Worm (Caenorhabditis elegans) whole organism, L3 larva: ENCODE results near the gene pfd-2.

ENCODE experiments used
- ZK546.5 ChIP-seq: sonication (generic microtip); optimal IDR thresholded peaks from 2 replicates; lab custom pipeline; 2017; ENCODE audit warnings: missing biosample characterization, missing genetic modification characterization
- aly-2 ChIP-seq: fragments of 150-350 bp; optimal IDR thresholded peaks from 2 replicates; lab custom pipeline; 2014; ENCODE audit warnings: missing biosample characterization, missing genetic modification characterization
- ceh-16 ChIP-seq: sonication (generic microtip); optimal IDR thresholded peaks from 2 replicates; lab custom pipeline; 2017; ENCODE audit warnings: missing biosample characterization, missing genetic modification characterization
- ceh-28 ChIP-seq: fragments of 150-350 bp; optimal IDR thresholded peaks from 2 replicates; lab custom pipeline; 2014; ENCODE audit warnings: missing biosample characterization, missing genetic modification reagents, missing genetic modification characterization
- ceh-9 ChIP-seq: sonication (generic microtip); optimal IDR thresholded peaks from 2 replicates; lab custom pipeline; 2018; ENCODE audit warnings: missing biosample characterization, missing genetic modification characterization
- daf-12 ChIP-seq: fragments of 150-350 bp; optimal IDR thresholded peaks from 2 replicates; lab custom pipeline; 2014; ENCODE audit warnings: missing biosample characterization, missing genetic modification reagents, missing genetic modification characterization
- egl-27 ChIP-seq: sonication (generic microtip); optimal IDR thresholded peaks from 4 replicates; lab custom pipeline; 2017; ENCODE audit warnings: missing biosample characterization, missing genetic modification reagents, missing genetic modification characterization
- elt-1 ChIP-seq: fragments of 150-350 bp; optimal IDR thresholded peaks from 2 replicates; lab custom pipeline; 2014; ENCODE audit warnings: missing biosample characterization, missing genetic modification characterization
- elt-2 ChIP-seq: sonication (generic microtip); optimal IDR thresholded peaks from 2 replicates; lab custom pipeline; 2016; ENCODE audit warnings: missing genetic modification reagents, mild to moderate bottlenecking, missing genetic modification characterization, missing compliant biosample characterization
- elt-3 ChIP-seq, 3 experiments: fragments of 150-350 bp in 1 of 3; sonication (generic microtip) in 2 of 3; optimal IDR thresholded peaks; 2 replicates in 2 of 3; 4 replicates in 1 of 3; lab custom pipeline; 2014 to 2017; ENCODE audit warnings: missing biosample characterization in 3 of 3, missing genetic modification characterization in 3 of 3
- fkh-10 ChIP-seq: sonication (generic microtip); optimal IDR thresholded peaks from 2 replicates; lab custom pipeline; 2017; ENCODE audit warnings: missing biosample characterization, missing genetic modification reagents, missing genetic modification characterization
- jun-1 ChIP-seq: fragments of 150-350 bp; optimal IDR thresholded peaks from 2 replicates; lab custom pipeline; 2014; ENCODE audit warnings: missing biosample characterization, missing genetic modification reagents, missing genetic modification characterization
- lin-15B ChIP-seq: fragments of 150-350 bp; optimal IDR thresholded peaks from 2 replicates; lab custom pipeline; 2014; ENCODE audit warnings: missing biosample characterization, missing genetic modification characterization
- lin-39 ChIP-seq: fragments of 150-350 bp; optimal IDR thresholded peaks from 2 replicates; lab custom pipeline; 2018; ENCODE audit warnings: missing biosample characterization, missing genetic modification reagents, missing genetic modification characterization
- lsy-12 ChIP-seq: sonication (generic microtip); optimal IDR thresholded peaks from 2 replicates; lab custom pipeline; 2016; ENCODE audit warnings: mild to moderate bottlenecking, missing genetic modification characterization, missing compliant biosample characterization
- mdl-1 ChIP-seq: fragments of 150-350 bp; optimal IDR thresholded peaks from 2 replicates; lab custom pipeline; 2014; ENCODE audit warnings: missing biosample characterization, missing genetic modification characterization
- mml-1 ChIP-seq: fragments of 150-350 bp; sonication (generic microtip); optimal IDR thresholded peaks from 3 replicates; lab custom pipeline; 2014; ENCODE audit warnings: missing biosample characterization, missing genetic modification characterization
- nfya-1 ChIP-seq: sonication (generic microtip); optimal IDR thresholded peaks from 2 replicates; lab custom pipeline; 2017; ENCODE audit warnings: missing genetic modification characterization, mild to moderate bottlenecking, missing compliant biosample characterization, antibody characterized with exemption, moderate library complexity; ENCODE audit not compliant: insufficient read depth
- nhr-12 ChIP-seq: fragments of 150-350 bp; optimal IDR thresholded peaks from 2 replicates; lab custom pipeline; 2014; ENCODE audit warnings: missing biosample characterization, missing genetic modification characterization
- nhr-23 ChIP-seq: fragments of 150-350 bp; optimal IDR thresholded peaks from 2 replicates; lab custom pipeline; 2014; ENCODE audit warnings: missing biosample characterization, missing genetic modification reagents, missing genetic modification characterization
- nhr-25 ChIP-seq: sonication (generic microtip); optimal IDR thresholded peaks from 2 replicates; lab custom pipeline; 2017; ENCODE audit warnings: missing biosample characterization, missing genetic modification characterization
- nhr-67 ChIP-seq: fragments of 150-350 bp; optimal IDR thresholded peaks from 2 replicates; lab custom pipeline; 2014; ENCODE audit warnings: missing biosample characterization, missing genetic modification characterization
- nhr-77 ChIP-seq: fragments of 150-350 bp; optimal IDR thresholded peaks from 2 replicates; lab custom pipeline; 2014; ENCODE audit warnings: missing biosample characterization, missing genetic modification characterization
- pha-4 ChIP-seq: fragments of 150-350 bp; optimal IDR thresholded peaks from 2 replicates; lab custom pipeline; 2014; ENCODE audit warnings: missing biosample characterization, missing genetic modification reagents, missing genetic modification characterization
- pqm-1 ChIP-seq: fragments of 150-350 bp; optimal IDR thresholded peaks from 2 replicates; lab custom pipeline; 2017; ENCODE audit warnings: missing biosample characterization, missing genetic modification characterization, inconsistent platforms
- sea-2 ChIP-seq: fragments of 150-350 bp; sonication (generic microtip); optimal IDR thresholded peaks from 4 replicates; lab custom pipeline; 2014; ENCODE audit warnings: missing biosample characterization, missing genetic modification reagents, missing genetic modification characterization
- unc-39 ChIP-seq: sonication (generic microtip); optimal IDR thresholded peaks from 4 replicates; lab custom pipeline; 2017; ENCODE audit warnings: missing biosample characterization, missing genetic modification characterization
- unc-62 ChIP-seq: fragments of 150-350 bp; sonication (generic microtip); optimal IDR thresholded peaks from 4 replicates; lab custom pipeline; 2014; ENCODE audit warnings: missing biosample characterization, missing genetic modification reagents, missing genetic modification characterization
- ztf-11 ChIP-seq: fragments of 150-350 bp; optimal IDR thresholded peaks from 2 replicates; lab custom pipeline; 2014; ENCODE audit warnings: missing biosample characterization, missing genetic modification characterization
- ztf-4 ChIP-seq: fragments of 150-350 bp; optimal IDR thresholded peaks from 2 replicates; lab custom pipeline; 2014; ENCODE audit warnings: missing biosample characterization, missing genetic modification characterization

pfd-2 gene

ce11 chrII:4286921-4287320 is 39.6 kb upstream of the pfd-2 start:
- TF ChIP-seq lin-15B, result no peak
- peak; percentile 89 for TF ChIP-seq nfya-1 (tag; lab: Kevin White, UChicago)
- TF ChIP-seq pqm-1 (tag; lab: Kevin White, UChicago), result no peak
- TF ChIP-seq, all 47 proteins: peak for 1

ce11 chrII:4288111-4288510 is 38.4 kb upstream of the pfd-2 start, which contains the start of gene C01F1.6:
Gene C01F1.6 (minus strand): TSS chrII:4288211.
- TF ChIP-seq egl-27 (no peak), ceh-28 (tag; lab: Kevin White, UChicago) (no peak), daf-12 (tag; lab: Kevin White, UChicago) (no peak), ZK546.5 (tag; lab: Kevin White, UChicago) (no peak), unc-39 (tag; lab: Kevin White, UChicago) (no peak), jun-1 (no peak), lsy-12 (no peak), lin-39 (no peak), nhr-67 (tag; lab: Kevin White, UChicago) (no peak), ztf-4 (tag; lab: Kevin White, UChicago) (no peak), nhr-25 (no peak), pha-4 (tag; lab: Kevin White, UChicago) (no peak)

- TF ChIP-seq lin-15B (no peak), sea-2 (GFP tag; lab: Kevin White, UChicago) (no peak), elt-2 (tag; lab: Kevin White, UChicago) (peak; percentile 48), pqm-1 (tag; lab: Kevin White, UChicago) (peak; percentile 43), elt-1 (peak; percentile 24), pha-4 (tag; lab: Kevin White, UChicago) (no peak), fkh-10 (GFP tag; lab: Kevin White, UChicago) (no peak), ceh-16 (tag; lab: Kevin White, UChicago) (no peak), jun-1 (no peak), mml-1 (tag; lab: Kevin White, UChicago) (no peak), ceh-9 (tag; lab: Kevin White, UChicago) (no peak), ztf-11 (no peak), nhr-77 (tag; lab: Kevin White, UChicago) (no peak), lin-39 (no peak)
These were observed 37.9 kb upstream of the pfd-2 start for ce11 chrII:4288572-4288971.

ce11 chrII:4291799-4292198 is 34.7 kb upstream of the pfd-2 start:
- TF ChIP-seq unc-62 (GFP tag; lab: Kevin White, UChicago), result no peak
- TF ChIP-seq fkh-10 (GFP tag; lab: Kevin White, UChicago), result peak; percentile 37
- TF ChIP-seq nhr-12 (tag; lab: Kevin White, UChicago), result no peak

- no peak for TF ChIP-seq ztf-4 (tag; lab: Kevin White, UChicago)
- peak; percentile 36 for TF ChIP-seq pha-4 (tag; lab: Kevin White, UChicago)
These were observed 33.4 kb upstream of the pfd-2 start for ce11 chrII:4293027-4293522.

ce11 chrII:4294189-4294588 is 32.3 kb upstream of the pfd-2 start:
- TF ChIP-seq elt-2 (tag; lab: Kevin White, UChicago) (no peak), elt-1 (peak; percentile 84), nhr-23 (tag; lab: Kevin White, UChicago) (peak; percentile 70), elt-3 (tag; optimal IDR thresholded peaks at IDR 0.05; lab: Kevin White, UChicago) (no peak)

- TF ChIP-seq mdl-1 (tag; lab: Kevin White, UChicago) (no peak), unc-39 (tag; lab: Kevin White, UChicago) (no peak), ZK546.5 (tag; lab: Kevin White, UChicago) (no peak), elt-3 (tag; optimal IDR thresholded peaks at IDR 0.05; lab: Kevin White, UChicago) (no peak), aly-2 (tag; lab: Kevin White, UChicago) (no peak)
These were observed 31.7 kb upstream of the pfd-2 start, which contains the start of gene rml-4 for ce11 chrII:4294801-4295200. Gene rml-4 (plus strand): TSS chrII:4295101.
